Worm (Caenorhabditis elegans) whole organism, L2 larva: ENCODE data around the gene dsl-1.
A peak's percentile ranks its signal among the peaks of the same experiment; 100 is the strongest.

ENCODE experiments used
- C34F6.9 ChIP-seq: fragments of 150-350 bp; optimal IDR thresholded peaks from 2 replicates; lab custom pipeline; 2014; ENCODE audit warnings: missing biosample characterization, missing genetic modification characterization
- F13H6.1 ChIP-seq: sonication (generic microtip); optimal IDR thresholded peaks from 2 replicates; lab custom pipeline; 2016; ENCODE audit warnings: missing genetic modification characterization, missing compliant biosample characterization
- R02D3.7 ChIP-seq: fragments of 150-350 bp; optimal IDR thresholded peaks from 2 replicates; lab custom pipeline; 2014; ENCODE audit warnings: missing biosample characterization, missing genetic modification characterization
- ZK546.5 ChIP-seq: sonication (generic microtip); optimal IDR thresholded peaks from 2 replicates; lab custom pipeline; 2017; ENCODE audit warnings: missing biosample characterization, missing genetic modification characterization
- alr-1 ChIP-seq: fragments of 150-350 bp; optimal IDR thresholded peaks from 2 replicates; lab custom pipeline; 2014; ENCODE audit warnings: missing biosample characterization, missing genetic modification characterization
- ama-1 ChIP-seq: fragments of 150-350 bp; optimal IDR thresholded peaks from 2 replicates; lab custom pipeline; 2018; ENCODE audit warnings: inconsistent platforms
- blmp-1 ChIP-seq: sonication (generic microtip); optimal IDR thresholded peaks from 2 replicates; lab custom pipeline; 2017; ENCODE audit warnings: missing genetic modification characterization, mild to moderate bottlenecking, missing compliant biosample characterization, antibody characterized with exemption, moderate library complexity; ENCODE audit not compliant: insufficient read depth
- ceh-16 ChIP-seq: fragments of 150-350 bp; optimal IDR thresholded peaks from 2 replicates; lab custom pipeline; 2014; ENCODE audit warnings: missing biosample characterization, missing genetic modification characterization
- ceh-82 ChIP-seq: fragments of 150-350 bp; optimal IDR thresholded peaks from 2 replicates; lab custom pipeline; 2014; ENCODE audit warnings: missing biosample characterization, missing genetic modification characterization
- crh-2 ChIP-seq: sonication (generic microtip); optimal IDR thresholded peaks from 2 replicates; lab custom pipeline; 2017; ENCODE audit warnings: missing biosample characterization, missing genetic modification characterization
- elt-3 ChIP-seq: sonication (generic microtip); optimal IDR thresholded peaks from 2 replicates; lab custom pipeline; 2017; ENCODE audit warnings: missing biosample characterization, missing genetic modification characterization
- fos-1 ChIP-seq: fragments of 150-350 bp; optimal IDR thresholded peaks from 2 replicates; lab custom pipeline; 2014; ENCODE audit warnings: missing biosample characterization, missing genetic modification characterization
- lin-11 ChIP-seq: fragments of 150-350 bp; sonication (generic microtip); optimal IDR thresholded peaks from 2 replicates; lab custom pipeline; 2014; ENCODE audit warnings: missing biosample characterization, missing genetic modification characterization, inconsistent platforms, mixed read lengths
- lin-13 ChIP-seq: fragments of 150-350 bp; optimal IDR thresholded peaks from 2 replicates; lab custom pipeline; 2014; ENCODE audit warnings: missing biosample characterization, missing genetic modification reagents, missing genetic modification characterization
- lin-39 ChIP-seq: fragments of 150-350 bp; optimal IDR thresholded peaks from 2 replicates; lab custom pipeline; 2014; ENCODE audit warnings: missing biosample characterization, missing genetic modification reagents, missing genetic modification characterization
- mab-5 ChIP-seq: fragments of 150-350 bp; optimal IDR thresholded peaks from 2 replicates; lab custom pipeline; 2014; ENCODE audit warnings: missing biosample characterization, missing genetic modification characterization
- mdl-1 ChIP-seq, 2 experiments: fragments of 150-350 bp in 1 of 2; sonication (generic microtip) in 1 of 2; optimal IDR thresholded peaks; 2 replicates each; lab custom pipeline; 2017; ENCODE audit warnings: missing biosample characterization in 2 of 2, missing genetic modification characterization in 2 of 2
- nhr-129 ChIP-seq: fragments of 150-350 bp; optimal IDR thresholded peaks from 2 replicates; lab custom pipeline; 2014; ENCODE audit warnings: missing biosample characterization, missing genetic modification characterization
- nhr-237 ChIP-seq: fragments of 150-350 bp; optimal IDR thresholded peaks from 2 replicates; lab custom pipeline; 2014; ENCODE audit warnings: missing biosample characterization, missing genetic modification characterization
- nhr-25 ChIP-seq: fragments of 150-350 bp; sonication (generic microtip); optimal IDR thresholded peaks from 3 replicates; lab custom pipeline; 2014; ENCODE audit warnings: missing biosample characterization, missing genetic modification characterization
- nhr-6 ChIP-seq: fragments of 150-350 bp; optimal IDR thresholded peaks from 2 replicates; lab custom pipeline; 2014; ENCODE audit warnings: missing biosample characterization, missing genetic modification characterization
- peb-1 ChIP-seq: fragments of 150-350 bp; optimal IDR thresholded peaks from 2 replicates; lab custom pipeline; 2014; ENCODE audit warnings: missing biosample characterization, missing genetic modification characterization
- sem-4 ChIP-seq: fragments of 150-350 bp; optimal IDR thresholded peaks from 2 replicates; lab custom pipeline; 2014; ENCODE audit warnings: missing biosample characterization, missing genetic modification reagents, missing genetic modification characterization
- skn-1 ChIP-seq: sonication (generic microtip); optimal IDR thresholded peaks from 2 replicates; lab custom pipeline; 2017; ENCODE audit warnings: missing biosample characterization, missing genetic modification characterization
- sma-3 ChIP-seq: sonication (generic microtip); optimal IDR thresholded peaks from 2 replicates; lab custom pipeline; 2016; ENCODE audit warnings: missing genetic modification reagents, missing genetic modification characterization, missing compliant biosample characterization
- sma-9 ChIP-seq, 2 experiments: fragments of 150-350 bp in 1 of 2; sonication (generic microtip) in 1 of 2; optimal IDR thresholded peaks; 2 replicates each; lab custom pipeline; 2014 to 2016; ENCODE audit warnings: missing genetic modification characterization in 2 of 2, mild to moderate bottlenecking in 1 of 2, missing biosample characterization in 1 of 2, missing compliant biosample characterization in 1 of 2, missing genetic modification reagents in 1 of 2, moderate library complexity in 1 of 2
- unc-39 ChIP-seq: fragments of 150-350 bp; optimal IDR thresholded peaks from 2 replicates; lab custom pipeline; 2014; ENCODE audit warnings: missing biosample characterization, missing genetic modification characterization
- unc-62 ChIP-seq: fragments of 150-350 bp; optimal IDR thresholded peaks from 2 replicates; lab custom pipeline; 2014; ENCODE audit warnings: missing biosample characterization, missing genetic modification reagents, missing genetic modification characterization
- ztf-4 ChIP-seq: fragments of 150-350 bp; optimal IDR thresholded peaks from 2 replicates; lab custom pipeline; 2014; ENCODE audit warnings: missing biosample characterization, missing genetic modification characterization

dsl-1 gene

ce11 chrIV:1239686-1240085, 31.8 kb upstream of the dsl-1 start, which contains the start of gene F38A1.8 (continued):
- no peak for TF ChIP-seq alr-1 (tag; lab: Kevin White, UChicago)
- TF ChIP-seq ceh-82: no peak
- no peak for TF ChIP-seq peb-1 (tag; lab: Kevin White, UChicago)
- TF ChIP-seq F13H6.1: no peak
- no peak for TF ChIP-seq unc-62 (GFP tag; lab: Kevin White, UChicago)
- no peak for TF ChIP-seq R02D3.7 (tag; lab: Kevin White, UChicago)
- no peak for TF ChIP-seq blmp-1
- no peak for TF ChIP-seq ama-1 (lab: Kevin White, UChicago)
- TF ChIP-seq skn-1: no peak

- TF ChIP-seq C34F6.9 (no peak), crh-2 (tag; lab: Kevin White, UChicago) (no peak), unc-39 (tag; lab: Kevin White, UChicago) (no peak), lin-11 (no peak), nhr-129 (tag; lab: Kevin White, UChicago) (no peak), ztf-4 (tag; lab: Kevin White, UChicago) (no peak)
These were observed 30.3 kb upstream of the dsl-1 start for ce11 chrIV:1238147-1238546.

ce11 chrIV:1235785-1236184, 27.9 kb upstream of the dsl-1 start:
- TF ChIP-seq nhr-6 (tag; lab: Kevin White, UChicago) (no peak), lin-13 (GFP tag; lab: Kevin White, UChicago) (no peak), nhr-129 (tag; lab: Kevin White, UChicago) (no peak), ceh-82 (no peak), blmp-1 (no peak), sma-3 (GFP tag; lab: Kevin White, UChicago) (no peak)
- TF ChIP-seq, all 48 proteins: peak for 0

- TF ChIP-seq ama-1 (lab: Kevin White, UChicago) (no peak), blmp-1 (no peak), skn-1 (no peak), lin-39 (tag; lab: Kevin White, UChicago) (no peak)
These were observed 26.9 kb upstream of the dsl-1 start for ce11 chrIV:1234780-1235179.

ce11 chrIV:1232419-1233145, 24.7 kb upstream of the dsl-1 start:
- TF ChIP-seq alr-1 (tag; lab: Kevin White, UChicago) (no peak), ama-1 (lab: Kevin White, UChicago) (no peak), elt-3 (tag; lab: Kevin White, UChicago) (no peak), sma-9 (GFP tag; optimal IDR thresholded peaks at IDR 0.05; lab: Kevin White, UChicago) (no peak), sma-9 (tag; optimal IDR thresholded peaks at IDR 0.05; lab: Kevin White, UChicago) (no peak), ceh-16 (tag; lab: Kevin White, UChicago) (no peak), ceh-82 (no peak), nhr-237 (no peak), sem-4 (tag; lab: Kevin White, UChicago) (no peak), nhr-25 (tag; lab: Kevin White, UChicago) (no peak), mdl-1 (tag; optimal IDR thresholded peaks at IDR 0.05; lab: Kevin White, UChicago) (no peak)

DNA sequence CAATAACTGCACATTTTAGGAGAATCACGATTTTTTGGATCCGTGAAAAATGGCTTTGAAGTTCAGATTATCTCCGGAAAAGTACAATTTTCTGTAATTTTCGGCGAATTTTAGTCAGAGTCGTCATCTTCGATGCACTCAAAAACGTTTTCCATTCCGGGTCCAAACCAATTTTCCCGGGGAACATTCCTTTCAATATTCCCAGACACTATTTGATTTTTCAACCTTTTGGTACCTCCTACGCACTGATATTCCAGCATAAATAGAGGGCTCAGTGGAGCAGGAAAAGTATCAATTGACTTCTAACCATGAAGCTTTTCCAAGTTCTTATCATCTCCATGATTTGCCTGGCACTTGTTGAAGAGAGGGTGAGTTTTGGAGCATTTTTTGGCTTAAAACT, 23.7 kb upstream of the dsl-1 start, which contains the start of gene W09G12.6:
Gene W09G12.6, plus strand, starts transcription at position 301 of the 400 bp plus-strand sequence.
- TF ChIP-seq nhr-129 (tag; lab: Kevin White, UChicago): no peak
- no peak for TF ChIP-seq elt-3 (tag; lab: Kevin White, UChicago)

- no peak for TF ChIP-seq mab-5 (tag; lab: Kevin White, UChicago)
- no peak for TF ChIP-seq ZK546.5 (tag; lab: Kevin White, UChicago)
- peak; percentile 72 for TF ChIP-seq fos-1
These were observed 20.8 kb upstream of the dsl-1 start, which contains the start of gene W09G12.7 for ce11 chrIV:1228675-1229130. TSS of gene W09G12.7 (plus strand) at chrIV:1229080.
